Fruit fly (Drosophila melanogaster) whole organism, embryonic: Measurements from ENCODE around the gene CG10195.
A peak's percentile ranks its signal among the peaks of the same experiment; 100 is the strongest.

Experiments
- Antp ChIP-seq: fragments of 200-800 bp; sonication (Bioruptor generic); optimal IDR thresholded peaks from 3 replicates; lab custom pipeline; 2016; ENCODE audit warnings: missing biosample characterization, missing genetic modification characterization
- Bgb ChIP-seq: fragments of 200-800 bp; sonication (Bioruptor generic); IDR thresholded peaks from 2 replicates; pipeline ENCODE4 v1.3.6; 2022; ENCODE audit warnings: missing biosample characterization, missing genetic modification characterization; ENCODE audit not compliant: partially characterized antibody
- CG10274 ChIP-seq: fragments of 200-800 bp; sonication (Bioruptor generic); optimal IDR thresholded peaks from 3 replicates; lab custom pipeline; 2017; ENCODE audit warnings: missing biosample characterization, mild to moderate bottlenecking, missing genetic modification characterization
- CG10959 ChIP-seq: fragments of 200-800 bp; sonication (Bioruptor generic); IDR thresholded peaks from 2 replicates; pipeline ENCODE4 v1.3.6; 2022; ENCODE audit warnings: missing biosample characterization, missing genetic modification characterization
- CG13296 ChIP-seq: fragments of 200-800 bp; sonication (Bioruptor generic); optimal IDR thresholded peaks from 3 replicates; lab custom pipeline; 2018; ENCODE audit warnings: missing biosample characterization, mild to moderate bottlenecking, missing genetic modification characterization
- CG15479 ChIP-seq: fragments of 200-800 bp; sonication (Bioruptor generic); optimal IDR thresholded peaks from 3 replicates; lab custom pipeline; 2019; ENCODE audit warnings: missing biosample characterization, mild to moderate bottlenecking, missing genetic modification characterization, moderate library complexity
- CG16815 ChIP-seq: fragments of 200-800 bp; sonication (Bioruptor generic); optimal IDR thresholded peaks from 3 replicates; lab custom pipeline; 2017; ENCODE audit warnings: missing biosample characterization, mild to moderate bottlenecking, missing genetic modification characterization
- CG17359 ChIP-seq: fragments of 200-800 bp; sonication (Bioruptor generic); optimal IDR thresholded peaks from 3 replicates; lab custom pipeline; 2018; ENCODE audit warnings: missing biosample characterization, mild to moderate bottlenecking, missing genetic modification characterization, moderate library complexity
- CG31365 ChIP-seq: fragments of 200-800 bp; sonication (Bioruptor generic); optimal IDR thresholded peaks from 2 replicates; lab custom pipeline; 2018; ENCODE audit warnings: missing biosample characterization, mild to moderate bottlenecking, missing genetic modification characterization
- CG34224 ChIP-seq: fragments of 200-800 bp; sonication (Bioruptor generic); IDR thresholded peaks from 3 replicates; pipeline ENCODE4 v1.3.6; 2022; ENCODE audit warnings: missing biosample characterization, missing genetic modification characterization; ENCODE audit not compliant: partially characterized antibody
- CG34376 ChIP-seq: fragments of 200-800 bp; sonication (Bioruptor generic); optimal IDR thresholded peaks from 2 replicates; lab custom pipeline; 2018; ENCODE audit warnings: missing biosample characterization, mild to moderate bottlenecking, missing genetic modification characterization
- CG4328 ChIP-seq: fragments of 200-800 bp; sonication (Bioruptor generic); optimal IDR thresholded peaks from 3 replicates; lab custom pipeline; 2017; ENCODE audit warnings: missing biosample characterization, missing genetic modification reagents, missing genetic modification characterization
- CG7271 ChIP-seq: fragments of 200-800 bp; sonication (Bioruptor generic); optimal IDR thresholded peaks from 2 replicates; lab custom pipeline; 2018; ENCODE audit warnings: missing biosample characterization, mild to moderate bottlenecking, missing genetic modification characterization, moderate library complexity
- CG7357 ChIP-seq: fragments of 200-800 bp; sonication (Bioruptor generic); IDR thresholded peaks from 3 replicates; pipeline ENCODE4 v1.3.6; 2022; ENCODE audit warnings: missing biosample characterization, missing genetic modification characterization
- CG7786 ChIP-seq: fragments of 200-800 bp; sonication (Bioruptor generic); optimal IDR thresholded peaks from 2 replicates; lab custom pipeline; 2016; ENCODE audit warnings: missing biosample characterization, missing genetic modification characterization
- CG8388 ChIP-seq: fragments of 200-800 bp; sonication (Bioruptor generic); optimal IDR thresholded peaks from 2 replicates; lab custom pipeline; 2019; ENCODE audit warnings: missing biosample characterization, mild to moderate bottlenecking, missing genetic modification characterization, moderate library complexity
- CG9727 ChIP-seq: fragments of 200-800 bp; sonication (Bioruptor generic); optimal IDR thresholded peaks from 3 replicates; lab custom pipeline; 2017; ENCODE audit warnings: missing biosample characterization, mild to moderate bottlenecking, missing genetic modification characterization
- CTCF ChIP-seq: fragments of 200-800 bp; sonication (Bioruptor generic); optimal IDR thresholded peaks from 2 replicates; lab custom pipeline; 2017; ENCODE audit warnings: missing biosample characterization, mild to moderate bottlenecking, missing genetic modification characterization, moderate library complexity
- CkIIα-i1 ChIP-seq: fragments of 200-800 bp; sonication (Bioruptor generic); IDR thresholded peaks from 2 replicates; pipeline ENCODE4 v1.3.6; 2022; ENCODE audit warnings: missing biosample characterization, missing genetic modification characterization
- CoRest ChIP-seq: fragments of 200-800 bp; sonication (Bioruptor generic); optimal IDR thresholded peaks from 3 replicates; lab custom pipeline; 2018; ENCODE audit warnings: missing biosample characterization, mild to moderate bottlenecking, missing genetic modification characterization, moderate library complexity
- Dad ChIP-seq: fragments of 200-800 bp; sonication (Bioruptor generic); optimal IDR thresholded peaks from 3 replicates; lab custom pipeline; 2016; ENCODE audit warnings: missing biosample characterization, missing genetic modification characterization
- Dp ChIP-seq: fragments of 200-800 bp; sonication (Bioruptor generic); optimal IDR thresholded peaks from 2 replicates; lab custom pipeline; 2018; ENCODE audit warnings: missing biosample characterization, mild to moderate bottlenecking, missing genetic modification characterization, moderate library complexity
- E2f2 ChIP-seq: fragments of 200-800 bp; sonication (Bioruptor generic); IDR thresholded peaks from 2 replicates; pipeline ENCODE4 v1.3.6; 2022; ENCODE audit warnings: missing biosample characterization, missing genetic modification characterization
- ERR ChIP-seq: fragments of 200-800 bp; sonication (Bioruptor generic); optimal IDR thresholded peaks from 2 replicates; lab custom pipeline; 2016; ENCODE audit warnings: missing biosample characterization, missing genetic modification characterization
- H2.0 ChIP-seq: fragments of 200-800 bp; sonication (Bioruptor generic); IDR thresholded peaks from 2 replicates; pipeline ENCODE4 v1.3.6; 2022; ENCODE audit warnings: missing biosample characterization, missing genetic modification characterization
- Lpt ChIP-seq: fragments of >200 bp; optimal IDR thresholded peaks from 2 replicates; lab custom pipeline; 2018; ENCODE audit warnings: missing biosample characterization, missing genetic modification characterization
- MTF-1 ChIP-seq: fragments of 200-800 bp; sonication (Bioruptor generic); optimal IDR thresholded peaks from 2 replicates; lab custom pipeline; 2018; ENCODE audit warnings: missing biosample characterization, mild to moderate bottlenecking, missing genetic modification characterization, borderline replicate concordance
- Med ChIP-seq: fragments of 200-800 bp; sonication (Bioruptor generic); peaks from one replicate; lab custom pipeline; 2016; ENCODE audit warnings: missing biosample characterization, missing genetic modification characterization, mild to moderate bottlenecking, inconsistent platforms, moderate library complexity
- NK7.1 ChIP-seq: fragments of 200-800 bp; sonication (Bioruptor generic); optimal IDR thresholded peaks from 3 replicates; lab custom pipeline; 2016; ENCODE audit warnings: missing biosample characterization, missing genetic modification characterization
- Tbp ChIP-seq: fragments of >200 bp; optimal IDR thresholded peaks from 2 replicates; lab custom pipeline; 2018; ENCODE audit warnings: missing biosample characterization, missing genetic modification characterization
- Xrp1 ChIP-seq: fragments of 200-800 bp; sonication (Bioruptor generic); IDR thresholded peaks from 2 replicates; pipeline ENCODE4 v1.3.6; 2022; ENCODE audit warnings: missing biosample characterization, missing genetic modification characterization
- ap ChIP-seq: fragments of 200-800 bp; sonication (Bioruptor generic); IDR thresholded peaks from 2 replicates; pipeline ENCODE4 v1.3.6; 2022; ENCODE audit warnings: missing biosample characterization, missing genetic modification characterization
- bowl ChIP-seq: fragments of 200-800 bp; sonication (Bioruptor generic); IDR thresholded peaks from 2 replicates; pipeline ENCODE4 v1.3.6; 2022; ENCODE audit warnings: missing biosample characterization, missing genetic modification characterization
- btn ChIP-seq: fragments of 200-800 bp; sonication (Bioruptor generic); optimal IDR thresholded peaks from 2 replicates; lab custom pipeline; 2016; ENCODE audit warnings: missing biosample characterization, missing genetic modification characterization
- cg ChIP-seq: fragments of 200-800 bp; sonication (Bioruptor generic); optimal IDR thresholded peaks from 3 replicates; lab custom pipeline; 2019; ENCODE audit warnings: missing biosample characterization, mild to moderate bottlenecking, missing genetic modification characterization, moderate library complexity
- dan ChIP-seq: fragments of 200-800 bp; sonication (Bioruptor generic); IDR thresholded peaks from 2 replicates; pipeline ENCODE4 v1.3.6; 2022; ENCODE audit warnings: missing biosample characterization, missing genetic modification characterization
- ems ChIP-seq: fragments of 200-800 bp; sonication (Bioruptor generic); optimal IDR thresholded peaks from 3 replicates; lab custom pipeline; 2016; ENCODE audit warnings: missing biosample characterization, missing genetic modification characterization
- gfzf ChIP-seq: fragments of 200-800 bp; sonication (Bioruptor generic); optimal IDR thresholded peaks from 2 replicates; lab custom pipeline; 2016; ENCODE audit warnings: missing biosample characterization, mild to moderate bottlenecking, missing genetic modification characterization, moderate library complexity
- gt ChIP-seq: fragments of 200-800 bp; sonication (Bioruptor generic); IDR thresholded peaks from 2 replicates; pipeline ENCODE4 v1.3.6; 2022; ENCODE audit warnings: missing biosample characterization, missing genetic modification characterization
- hkb ChIP-seq, 2 experiments: fragments of 200-800 bp in 1 of 2; fragments of >200 bp in 1 of 2; sonication (Bioruptor generic) in 1 of 2; IDR thresholded peaks in 1 of 2; optimal IDR thresholded peaks in 1 of 2; 2 replicates each; pipeline versions ENCODE4 v1.3.6 to Lab custom; 2017 to 2022; ENCODE audit warnings: missing biosample characterization in 1 of 2, missing genetic modification characterization in 1 of 2
- ind ChIP-seq: fragments of 200-800 bp; sonication (Bioruptor generic); optimal IDR thresholded peaks from 3 replicates; lab custom pipeline; 2016; ENCODE audit warnings: missing biosample characterization, missing genetic modification characterization
- lilli ChIP-seq: fragments of 200-800 bp; sonication (Bioruptor generic); optimal IDR thresholded peaks from 3 replicates; lab custom pipeline; 2016; ENCODE audit warnings: missing biosample characterization, missing genetic modification characterization
- nerfin-1 ChIP-seq: fragments of 200-800 bp; sonication (Bioruptor generic); optimal IDR thresholded peaks from 3 replicates; lab custom pipeline; 2019; ENCODE audit warnings: missing biosample characterization, mild to moderate bottlenecking, missing genetic modification characterization, moderate library complexity
- pho ChIP-seq: fragments of 200-800 bp; sonication (Bioruptor generic); optimal IDR thresholded peaks from 2 replicates; lab custom pipeline; 2016; ENCODE audit warnings: missing biosample characterization, missing genetic modification characterization
- pita ChIP-seq: fragments of 200-800 bp; sonication (Bioruptor generic); optimal IDR thresholded peaks from 2 replicates; lab custom pipeline; 2017; ENCODE audit warnings: missing biosample characterization, mild to moderate bottlenecking, missing genetic modification characterization
- scrt ChIP-seq: fragments of 200-800 bp; sonication (Bioruptor generic); optimal IDR thresholded peaks from 2 replicates; lab custom pipeline; 2018; ENCODE audit warnings: missing biosample characterization, mild to moderate bottlenecking, missing genetic modification characterization, moderate library complexity
- sima ChIP-seq: fragments of 200-800 bp; sonication (Bioruptor generic); optimal IDR thresholded peaks from 2 replicates; lab custom pipeline; 2016; ENCODE audit warnings: missing biosample characterization, missing genetic modification characterization
- stc ChIP-seq: fragments of 200-800 bp; sonication (Bioruptor generic); IDR thresholded peaks from 2 replicates; pipeline ENCODE4 v1.3.6; 2022; ENCODE audit warnings: missing biosample characterization, missing genetic modification characterization
- tna ChIP-seq: fragments of 200-800 bp; sonication (Bioruptor generic); IDR thresholded peaks from 2 replicates; pipeline ENCODE4 v1.3.6; 2022; ENCODE audit warnings: missing biosample characterization, missing genetic modification characterization; ENCODE audit not compliant: partially characterized antibody
- unc-4 ChIP-seq: fragments of 200-800 bp; sonication (Bioruptor generic); IDR thresholded peaks from 2 replicates; pipeline ENCODE4 v1.3.6; 2022; ENCODE audit warnings: missing biosample characterization, missing genetic modification characterization; ENCODE audit not compliant: partially characterized antibody
- wor ChIP-seq: fragments of 200-800 bp; sonication (Bioruptor generic); IDR thresholded peaks from 2 replicates; pipeline ENCODE4 v1.3.6; 2022; ENCODE audit warnings: missing biosample characterization, missing genetic modification characterization

Gene CG10195

dm6 chr2L:19508361-19508918 lies 23.9 kb upstream of the CG10195 start, which contains the start of gene cyst (continued):
- TF ChIP-seq CG34224 (GFP tag; lab: Robert Waterston, UW) (peak; percentile 95), ind (peak; percentile 28), unc-4 (GFP tag; lab: Robert Waterston, UW) (peak; percentile 97), bowl (GFP tag; lab: Robert Waterston, UW) (no peak), CG7786 (GFP tag; lab: Kevin White, UChicago) (peak; percentile 1), CG7357 (GFP tag; lab: Robert Waterston, UW) (no peak), NK7.1 (GFP tag; lab: Kevin White, UChicago) (no peak), gt (GFP tag; lab: Robert Waterston, UW) (no peak), ems (GFP tag; lab: Kevin White, UChicago) (no peak), hkb (optimal IDR thresholded peaks at IDR 0.05; lab: Kevin White, UChicago) (no peak), hkb (GFP tag; IDR thresholded peaks at IDR 0.05; lab: Robert Waterston, UW) (no peak), CG4328 (GFP tag; lab: Kevin White, UChicago) (no peak), CG34376 (GFP tag; lab: Kevin White, UChicago) (no peak), dan (GFP tag; lab: Robert Waterston, UW) (no peak), scrt (peak; percentile 93), pho (GFP tag; lab: Kevin White, UChicago) (peak; percentile 43), CG8388 (GFP tag; lab: Kevin White, UChicago) (no peak), CG9727 (GFP tag; lab: Kevin White, UChicago) (peak; percentile 12), CG17359 (tag; lab: Kevin White, UChicago) (no peak), ap (GFP tag; lab: Robert Waterston, UW) (no peak), Lpt (GFP tag; lab: Kevin White, UChicago) (no peak), CkIIα-i1 (no peak), sima (no peak), stc (GFP tag; lab: Robert Waterston, UW) (no peak), pita (GFP tag; lab: Kevin White, UChicago) (no peak), MTF-1 (GFP tag; lab: Kevin White, UChicago) (no peak), CG31365 (tag; lab: Kevin White, UChicago) (no peak), CG16815 (GFP tag; lab: Kevin White, UChicago) (no peak), E2f2 (GFP tag; lab: Robert Waterston, UW) (peak; percentile 86), wor (GFP tag; lab: Robert Waterston, UW) (no peak), CG10274 (no peak), CG15479 (GFP tag; lab: Kevin White, UChicago) (peak; percentile 61), nerfin-1 (tag; lab: Kevin White, UChicago) (peak; percentile 64), Bgb (peak; percentile 99), tna (GFP tag; lab: Robert Waterston, UW) (peak; percentile 94), lilli (peak; percentile 53), cg (GFP tag; lab: Kevin White, UChicago) (peak; percentile 91), Dad (GFP tag; lab: Kevin White, UChicago) (peak; percentile 66), CTCF (GFP tag; lab: Kevin White, UChicago) (peak; percentile 18), CoRest (tag; lab: Kevin White, UChicago) (peak; percentile 60), btn (GFP tag; lab: Kevin White, UChicago) (no peak), CG7271 (tag; lab: Kevin White, UChicago) (no peak), Med (GFP tag; lab: Kevin White, UChicago) (peak; percentile 90), Antp (peak; percentile 64), CG10959 (GFP tag; lab: Robert Waterston, UW) (no peak), ERR (GFP tag; lab: Kevin White, UChicago) (peak; percentile 23), gfzf (peak; percentile 65), Dp (peak; percentile 86), H2.0 (GFP tag; lab: Robert Waterston, UW) (no peak), Xrp1 (no peak), CG13296 (GFP tag; lab: Kevin White, UChicago) (no peak), Tbp (GFP tag; lab: Kevin White, UChicago) (no peak)
